Fruit fly (Drosophila melanogaster) whole organism, embryonic: ENCODE measurements around the gene retm.

ENCODE experiments used
- Antp ChIP-seq: fragments of 200-800 bp; sonication (Bioruptor generic); optimal IDR thresholded peaks from 3 replicates; lab custom pipeline; 2016; ENCODE audit warnings: missing biosample characterization, missing genetic modification characterization
- Awh ChIP-seq: fragments of 200-800 bp; sonication (Bioruptor generic); IDR thresholded peaks from 2 replicates; pipeline ENCODE4, ENCODE4 v1.3.6; 2022; ENCODE audit warnings: missing biosample characterization, missing genetic modification characterization
- B-H2 ChIP-seq: fragments of 200-800 bp; sonication (Bioruptor generic); optimal IDR thresholded peaks from 2 replicates; lab custom pipeline; 2018; ENCODE audit warnings: missing biosample characterization, mild to moderate bottlenecking, missing genetic modification characterization
- CG10366 ChIP-seq: fragments of 200-800 bp; sonication (Bioruptor generic); IDR thresholded peaks from 2 replicates; pipeline ENCODE4 v1.3.6; 2022; ENCODE audit warnings: missing biosample characterization, missing genetic modification characterization
- CG10543 ChIP-seq: fragments of 200-800 bp; sonication (Bioruptor generic); optimal IDR thresholded peaks from 3 replicates; lab custom pipeline; 2017; ENCODE audit warnings: missing biosample characterization, mild to moderate bottlenecking, missing genetic modification characterization, moderate library complexity
- CG11696 ChIP-seq: fragments of 200-800 bp; sonication (Bioruptor generic); IDR thresholded peaks from 2 replicates; pipeline ENCODE4 v1.3.6; 2022; ENCODE audit warnings: missing biosample characterization, missing genetic modification characterization
- CG15011 ChIP-seq: fragments of 200-800 bp; sonication (Bioruptor generic); optimal IDR thresholded peaks from 3 replicates; lab custom pipeline; 2018; ENCODE audit warnings: missing biosample characterization, mild to moderate bottlenecking, missing genetic modification characterization
- CG15479 ChIP-seq: fragments of 200-800 bp; sonication (Bioruptor generic); optimal IDR thresholded peaks from 3 replicates; lab custom pipeline; 2019; ENCODE audit warnings: missing biosample characterization, mild to moderate bottlenecking, missing genetic modification characterization, moderate library complexity
- CG17361 ChIP-seq: fragments of 200-800 bp; sonication (Bioruptor generic); IDR thresholded peaks from 3 replicates; pipeline ENCODE4 v1.3.6; 2022; ENCODE audit warnings: missing biosample characterization, missing genetic modification characterization
- CG18599 ChIP-seq: fragments of 200-800 bp; sonication (Bioruptor generic); optimal IDR thresholded peaks from 3 replicates; lab custom pipeline; 2017; ENCODE audit warnings: missing biosample characterization, missing genetic modification characterization, mild to moderate bottlenecking, moderate library complexity, missing genetic modification reagents
- CG32767 ChIP-seq: fragments of 200-800 bp; sonication (Bioruptor generic); IDR thresholded peaks from 2 replicates; pipeline ENCODE4 v1.3.6; 2022; ENCODE audit warnings: missing biosample characterization, missing genetic modification characterization
- CG33213 ChIP-seq: fragments of 200-800 bp; sonication (Bioruptor generic); optimal IDR thresholded peaks from 3 replicates; lab custom pipeline; 2016; ENCODE audit warnings: missing biosample characterization, missing genetic modification characterization
- CG4854 ChIP-seq: fragments of 200-800 bp; sonication (Bioruptor generic); optimal IDR thresholded peaks from 2 replicates; lab custom pipeline; 2016; ENCODE audit warnings: missing biosample characterization, missing genetic modification characterization, inconsistent platforms
- CG5245 ChIP-seq: fragments of 200-800 bp; sonication (Bioruptor generic); optimal IDR thresholded peaks from 3 replicates; lab custom pipeline; 2016; ENCODE audit warnings: missing biosample characterization, missing genetic modification characterization
- CG6175 ChIP-seq: fragments of 200-800 bp; sonication (Bioruptor generic); IDR thresholded peaks from 3 replicates; pipeline ENCODE4 v1.3.6; 2022; ENCODE audit warnings: missing biosample characterization, missing genetic modification characterization
- CG7271 ChIP-seq: fragments of 200-800 bp; sonication (Bioruptor generic); optimal IDR thresholded peaks from 2 replicates; lab custom pipeline; 2018; ENCODE audit warnings: missing biosample characterization, mild to moderate bottlenecking, missing genetic modification characterization, moderate library complexity
- CG7786 ChIP-seq: fragments of 200-800 bp; sonication (Bioruptor generic); optimal IDR thresholded peaks from 2 replicates; lab custom pipeline; 2016; ENCODE audit warnings: missing biosample characterization, missing genetic modification characterization
- CG8765 ChIP-seq: fragments of 200-800 bp; sonication (Bioruptor generic); IDR thresholded peaks from 2 replicates; pipeline ENCODE4 v1.3.6; 2022; ENCODE audit warnings: missing biosample characterization, missing genetic modification characterization
- CG9876 ChIP-seq: fragments of 200-800 bp; sonication (Bioruptor generic); optimal IDR thresholded peaks from 2 replicates; lab custom pipeline; 2016; ENCODE audit warnings: missing biosample characterization, missing genetic modification characterization
- CG9932 ChIP-seq: fragments of 200-800 bp; sonication (Bioruptor generic); IDR thresholded peaks from 2 replicates; pipeline ENCODE4 v1.3.6; 2022; ENCODE audit warnings: missing biosample characterization, missing genetic modification characterization
- CTCF ChIP-seq: fragments of 200-800 bp; sonication (Bioruptor generic); optimal IDR thresholded peaks from 2 replicates; lab custom pipeline; 2017; ENCODE audit warnings: missing biosample characterization, mild to moderate bottlenecking, missing genetic modification characterization, moderate library complexity
- D19A ChIP-seq: fragments of 200-800 bp; optimal IDR thresholded peaks from 3 replicates; lab custom pipeline; 2019; ENCODE audit warnings: missing biosample characterization, mild to moderate bottlenecking, missing genetic modification characterization, moderate library complexity
- Dad ChIP-seq: fragments of 200-800 bp; sonication (Bioruptor generic); optimal IDR thresholded peaks from 3 replicates; lab custom pipeline; 2016; ENCODE audit warnings: missing biosample characterization, missing genetic modification characterization
- Deaf1 ChIP-seq: fragments of 200-800 bp; optimal IDR thresholded peaks from 3 replicates; lab custom pipeline; 2019; ENCODE audit warnings: missing biosample characterization, mild to moderate bottlenecking, missing genetic modification characterization, moderate library complexity
- Hand ChIP-seq: fragments of 200-800 bp; sonication (Bioruptor generic); optimal IDR thresholded peaks from 2 replicates; lab custom pipeline; 2017; ENCODE audit warnings: mild to moderate bottlenecking, missing biosample characterization, missing genetic modification reagents, missing genetic modification characterization
- HmgZ ChIP-seq: fragments of 200-800 bp; sonication (Bioruptor generic); optimal IDR thresholded peaks from 2 replicates; lab custom pipeline; 2018; ENCODE audit warnings: missing biosample characterization, mild to moderate bottlenecking, missing genetic modification characterization
- Jarid2 ChIP-seq: fragments of 200-800 bp; sonication (Bioruptor generic); optimal IDR thresholded peaks from 3 replicates; lab custom pipeline; 2017; ENCODE audit warnings: mild to moderate bottlenecking, missing biosample characterization, missing genetic modification reagents, missing genetic modification characterization
- Lpt ChIP-seq: fragments of >200 bp; optimal IDR thresholded peaks from 2 replicates; lab custom pipeline; 2018; ENCODE audit warnings: missing biosample characterization, missing genetic modification characterization
- Mad ChIP-seq: fragments of 200-800 bp; sonication (Bioruptor generic); optimal IDR thresholded peaks from 2 replicates; lab custom pipeline; 2016; ENCODE audit warnings: missing biosample characterization, missing genetic modification characterization
- Med ChIP-seq: fragments of 200-800 bp; sonication (Bioruptor generic); peaks from one replicate; lab custom pipeline; 2016; ENCODE audit warnings: missing biosample characterization, missing genetic modification characterization, mild to moderate bottlenecking, inconsistent platforms, moderate library complexity
- YL-1 ChIP-seq: fragments of 200-800 bp; sonication (Bioruptor generic); optimal IDR thresholded peaks from 3 replicates; lab custom pipeline; 2017; ENCODE audit warnings: missing biosample characterization, mild to moderate bottlenecking, missing genetic modification characterization
- ac ChIP-seq: fragments of 200-800 bp; sonication (Bioruptor generic); optimal IDR thresholded peaks from 3 replicates; lab custom pipeline; 2017; ENCODE audit warnings: missing biosample characterization, mild to moderate bottlenecking, missing genetic modification characterization
- ase ChIP-seq: fragments of 200-800 bp; sonication (Bioruptor generic); IDR thresholded peaks from 3 replicates; pipeline ENCODE4 v1.3.6; 2022; ENCODE audit warnings: missing biosample characterization, missing genetic modification characterization
- cad ChIP-seq: fragments of >200 bp; optimal IDR thresholded peaks from 2 replicates; lab custom pipeline; 2017; ENCODE audit warnings: missing biosample characterization, missing genetic modification characterization
- chif ChIP-seq, 2 experiments: fragments of 200-800 bp; sonication (Bioruptor generic); optimal IDR thresholded peaks; 3 replicates each; lab custom pipeline; 2016; ENCODE audit warnings: missing biosample characterization in 2 of 2, missing genetic modification characterization in 2 of 2
- dmrt99B ChIP-seq: fragments of 200-800 bp; sonication (Bioruptor generic); optimal IDR thresholded peaks from 2 replicates; lab custom pipeline; 2018; ENCODE audit warnings: missing biosample characterization, mild to moderate bottlenecking, missing genetic modification characterization, moderate library complexity
- exex ChIP-seq: fragments of 200-800 bp; sonication (Bioruptor generic); optimal IDR thresholded peaks from 4 replicates; lab custom pipeline; 2018; ENCODE audit warnings: missing biosample characterization, mild to moderate bottlenecking, missing genetic modification characterization, moderate library complexity
- gfzf ChIP-seq: fragments of 200-800 bp; sonication (Bioruptor generic); optimal IDR thresholded peaks from 2 replicates; lab custom pipeline; 2016; ENCODE audit warnings: missing biosample characterization, mild to moderate bottlenecking, missing genetic modification characterization, moderate library complexity
- gro ChIP-seq: fragments of 200-800 bp; sonication (Bioruptor generic); optimal IDR thresholded peaks from 2 replicates; lab custom pipeline; 2016; ENCODE audit warnings: missing biosample characterization, missing genetic modification characterization
- gt ChIP-seq: fragments of 200-800 bp; sonication (Bioruptor generic); IDR thresholded peaks from 2 replicates; pipeline ENCODE4 v1.3.6; 2022; ENCODE audit warnings: missing biosample characterization, missing genetic modification characterization
- her ChIP-seq: fragments of 200-800 bp; sonication (Bioruptor generic); optimal IDR thresholded peaks from 2 replicates; lab custom pipeline; 2016; ENCODE audit warnings: missing biosample characterization, missing genetic modification characterization
- ind ChIP-seq: fragments of 200-800 bp; sonication (Bioruptor generic); optimal IDR thresholded peaks from 3 replicates; lab custom pipeline; 2016; ENCODE audit warnings: missing biosample characterization, missing genetic modification characterization
- otp ChIP-seq: fragments of 200-800 bp; sonication (Bioruptor generic); IDR thresholded peaks from 3 replicates; pipeline ENCODE4, ENCODE4 v1.3.6; 2022; ENCODE audit warnings: missing biosample characterization, missing genetic modification characterization
- pum ChIP-seq: fragments of 200-800 bp; sonication (Bioruptor generic); optimal IDR thresholded peaks from 2 replicates; lab custom pipeline; 2016; ENCODE audit warnings: missing biosample characterization, missing genetic modification characterization
- sd ChIP-seq: fragments of 200-800 bp; sonication (Bioruptor generic); optimal IDR thresholded peaks from 3 replicates; lab custom pipeline; 2018; ENCODE audit warnings: missing biosample characterization, mild to moderate bottlenecking, missing genetic modification characterization, moderate library complexity
- sens ChIP-seq: fragments of 200-800 bp; sonication (Bioruptor generic); peaks from one replicate; lab custom pipeline; 2016; ENCODE audit warnings: missing biosample characterization, missing genetic modification characterization
- seq ChIP-seq: fragments of 200-800 bp; sonication (Bioruptor generic); IDR thresholded peaks from 2 replicates; pipeline ENCODE4 v1.3.6; 2022; ENCODE audit warnings: missing biosample characterization, missing genetic modification characterization
- toy ChIP-seq: fragments of 200-800 bp; sonication (Bioruptor generic); IDR thresholded peaks from 2 replicates; pipeline ENCODE4 v1.3.6; 2022; ENCODE audit warnings: missing biosample characterization, missing genetic modification characterization
- tup ChIP-seq: fragments of 200-800 bp; sonication (Bioruptor generic); optimal IDR thresholded peaks from 2 replicates; lab custom pipeline; 2016; ENCODE audit warnings: missing biosample characterization, mild to moderate bottlenecking, missing genetic modification characterization, moderate library complexity
- usp ChIP-seq: fragments of >200 bp; optimal IDR thresholded peaks from 2 replicates; lab custom pipeline; 2017; ENCODE audit warnings: missing biosample characterization, missing genetic modification characterization
- wor ChIP-seq: fragments of 200-800 bp; sonication (Bioruptor generic); IDR thresholded peaks from 2 replicates; pipeline ENCODE4 v1.3.6; 2022; ENCODE audit warnings: missing biosample characterization, missing genetic modification characterization

The retm gene

dm6 chr2L:6455955-6456599, 348 bp upstream of the retm start, which contains the start of gene frj (continued):
- TF ChIP-seq sd (tag; lab: Kevin White, UChicago) (peak; percentile 51), CG7786 (GFP tag; lab: Kevin White, UChicago) (peak; percentile 70), CG10543 (GFP tag; lab: Kevin White, UChicago) (peak; percentile 6), gt (no peak), cad (GFP tag; lab: Kevin White, UChicago) (no peak), Antp (peak; percentile 79), CG6175 (GFP tag; lab: Robert Waterston, UW) (0 out of 3 replicates have a peak, but pooled peaks have one; percentile 41), CG8765 (peak; percentile 60; the same call in 1 of the 2 replicates), Med (peak; percentile 93), CG33213 (GFP tag; lab: Kevin White, UChicago) (peak; percentile 76), exex (tag; lab: Kevin White, UChicago) (peak; percentile 10), gfzf (GFP tag; lab: Kevin White, UChicago) (peak; percentile 95), CG15011 (GFP tag; lab: Kevin White, UChicago) (peak; percentile 19), CG17361 (GFP tag; lab: Robert Waterston, UW) (peak; percentile 74), seq (GFP tag; lab: Robert Waterston, UW) (no peak), CG15479 (GFP tag; lab: Kevin White, UChicago) (no peak), Lpt (GFP tag; lab: Kevin White, UChicago) (no peak), her (GFP tag; lab: Kevin White, UChicago) (peak; percentile 48), Deaf1 (tag; lab: Kevin White, UChicago) (peak; percentile 19), ind (GFP tag; lab: Kevin White, UChicago) (peak; percentile 73), CG9932 (GFP tag; lab: Robert Waterston, UW) (peak; percentile 77), CG7271 (tag; lab: Kevin White, UChicago) (no peak), ac (GFP tag; lab: Kevin White, UChicago) (no peak), Awh (GFP tag; lab: Robert Waterston, UW) (no peak), Jarid2 (GFP tag; lab: Kevin White, UChicago) (no peak), ase (GFP tag; lab: Robert Waterston, UW) (peak; percentile 69; the same call in 2 of the 3 replicates), HmgZ (tag; lab: Kevin White, UChicago) (peak; percentile 49), chif (GFP tag; optimal IDR thresholded peaks at IDR 0.05; lab: Kevin White, UChicago) (peak; percentile 63 to 65), otp (GFP tag; lab: Robert Waterston, UW) (peak; percentile 67; the same call in 2 of the 3 replicates), D19A (tag; lab: Kevin White, UChicago) (peak; percentile 42), CTCF (peak; percentile 96), Dad (GFP tag; lab: Kevin White, UChicago) (peak; percentile 37), CG9876 (GFP tag; lab: Kevin White, UChicago) (peak; percentile 81), gro (GFP tag; lab: Kevin White, UChicago) (peak; percentile 62), CG11696 (GFP tag; lab: Robert Waterston, UW) (no peak), CG4854 (GFP tag; lab: Kevin White, UChicago) (no peak), CG18599 (peak; percentile 46), Hand (GFP tag; lab: Kevin White, UChicago) (no peak), CG32767 (no peak), usp (GFP tag; lab: Kevin White, UChicago) (no peak), Mad (peak; percentile 71), YL-1 (peak; percentile 51), tup (GFP tag; lab: Kevin White, UChicago) (no peak), toy (GFP tag; lab: Robert Waterston, UW) (no peak), CG5245 (GFP tag; lab: Kevin White, UChicago) (peak; percentile 42), pum (GFP tag; lab: Kevin White, UChicago) (peak; percentile 68), B-H2 (GFP tag; lab: Kevin White, UChicago) (no peak), dmrt99B (tag; lab: Kevin White, UChicago) (peak; percentile 53), sens (GFP tag; lab: Kevin White, UChicago) (peak; percentile 91), wor (GFP tag; lab: Robert Waterston, UW) (no peak), CG10366 (GFP tag; lab: Robert Waterston, UW) (peak; percentile 66)
